Worm (Caenorhabditis elegans) whole organism, L4 larva: ENCODE measurements around the gene icap-1.

ENCODE experiments used
- F26F4.8 ChIP-seq: fragments of 200-800 bp; sonication (Bioruptor generic); conservative IDR thresholded peaks from 2 replicates; pipeline ENCODE4 v1.3.6; 2022; ENCODE audit warnings: missing genetic modification characterization, missing compliant biosample characterization
- F49E8.2 ChIP-seq: sonication (generic microtip); optimal IDR thresholded peaks from 2 replicates; lab custom pipeline; 2016; ENCODE audit warnings: missing compliant biosample characterization, mild to moderate bottlenecking, missing genetic modification characterization, borderline replicate concordance
- T20F7.1 ChIP-seq: fragments of 200-800 bp; sonication (Bioruptor generic); optimal IDR thresholded peaks from 2 replicates; lab custom pipeline; 2018; ENCODE audit warnings: mild to moderate bottlenecking, missing genetic modification characterization, missing compliant biosample characterization
- ZK546.5 ChIP-seq, 2 experiments: sonication (generic microtip); optimal IDR thresholded peaks; 2 replicates each; lab custom pipeline; 2017; ENCODE audit warnings: missing biosample characterization in 2 of 2, missing genetic modification characterization in 2 of 2
- lin-15B ChIP-seq: fragments of 150-350 bp; sonication (generic microtip); optimal IDR thresholded peaks from 3 replicates; lab custom pipeline; 2014; ENCODE audit warnings: missing biosample characterization, missing genetic modification characterization
- madf-9 ChIP-seq: fragments of 200-800 bp; sonication (Bioruptor generic); conservative IDR thresholded peaks from 2 replicates; pipeline ENCODE4 v1.3.6; 2022; ENCODE audit warnings: missing genetic modification reagents, missing genetic modification characterization, missing compliant biosample characterization
- nhr-237 ChIP-seq: sonication (generic microtip); optimal IDR thresholded peaks from 2 replicates; lab custom pipeline; 2017; ENCODE audit warnings: missing biosample characterization, missing genetic modification characterization
- nhr-28 ChIP-seq: fragments of 150-350 bp; optimal IDR thresholded peaks from 2 replicates; lab custom pipeline; 2014; ENCODE audit warnings: missing biosample characterization, missing genetic modification characterization
- snpc-1.2 ChIP-seq: fragments of 200-800 bp; sonication (Bioruptor generic); IDR thresholded peaks from 2 replicates; pipeline ENCODE4 v1.3.6; 2022; ENCODE audit warnings: missing genetic modification reagents, missing genetic modification characterization, missing compliant biosample characterization
- unc-130 ChIP-seq: sonication (generic microtip); optimal IDR thresholded peaks from 2 replicates; lab custom pipeline; 2016; ENCODE audit warnings: missing genetic modification reagents, missing genetic modification characterization, missing compliant biosample characterization
- ztf-11 ChIP-seq: fragments of 150-350 bp; optimal IDR thresholded peaks from 2 replicates; lab custom pipeline; 2014; ENCODE audit warnings: missing biosample characterization, missing genetic modification characterization

- TF ChIP-seq snpc-1.2 (no peak), F49E8.2 (tag; lab: Kevin White, UChicago) (no peak), ZK546.5 (tag; optimal IDR thresholded peaks at IDR 0.05; lab: Kevin White, UChicago) (no peak), nhr-237 (tag; lab: Kevin White, UChicago) (no peak), madf-9 (GFP tag; lab: Robert Waterston, UW) (no peak), unc-130 (GFP tag; lab: Kevin White, UChicago) (no peak), F26F4.8 (GFP tag; lab: Robert Waterston, UW) (no peak), ztf-11 (tag; lab: Kevin White, UChicago) (no peak), T20F7.1 (GFP tag; lab: Kevin White, UChicago) (no peak), nhr-28 (tag; lab: Kevin White, UChicago) (no peak), lin-15B (tag; lab: Kevin White, UChicago) (no peak)
These were observed 40.8 kb upstream of the icap-1 start, which contains the start of gene rga-5 for ce11 chrIV:13827586-13827985.
